Worm (Caenorhabditis elegans) whole organism, L2 larva: ENCODE results near the gene ZK945.7.

Experiments used
- R02D3.7 ChIP-seq: fragments of 150-350 bp; optimal IDR thresholded peaks from 2 replicates; lab custom pipeline; 2014; ENCODE audit warnings: missing biosample characterization, missing genetic modification characterization
- Y55F3AM.14 ChIP-seq: fragments of 200-800 bp; sonication (Bioruptor generic); optimal IDR thresholded peaks from 2 replicates; lab custom pipeline; 2018; ENCODE audit warnings: mild to moderate bottlenecking, missing genetic modification characterization, missing compliant biosample characterization
- ama-1 ChIP-seq: fragments of 150-350 bp; optimal IDR thresholded peaks from 2 replicates; lab custom pipeline; 2018; ENCODE audit warnings: inconsistent platforms
- ceh-82 ChIP-seq: fragments of 150-350 bp; optimal IDR thresholded peaks from 2 replicates; lab custom pipeline; 2014; ENCODE audit warnings: missing biosample characterization, missing genetic modification characterization
- crh-2 ChIP-seq: sonication (generic microtip); optimal IDR thresholded peaks from 2 replicates; lab custom pipeline; 2017; ENCODE audit warnings: missing biosample characterization, missing genetic modification characterization
- dmd-4 ChIP-seq: sonication (generic microtip); optimal IDR thresholded peaks from 2 replicates; lab custom pipeline; 2017; ENCODE audit warnings: missing biosample characterization, missing genetic modification characterization
- egl-27 ChIP-seq: sonication (generic microtip); optimal IDR thresholded peaks from 3 replicates; lab custom pipeline; 2017; ENCODE audit warnings: missing biosample characterization, missing genetic modification reagents, missing genetic modification characterization
- gmeb-1 ChIP-seq: fragments of 150-350 bp; optimal IDR thresholded peaks from 2 replicates; lab custom pipeline; 2014; ENCODE audit warnings: missing biosample characterization, missing genetic modification characterization
- lin-13 ChIP-seq: fragments of 150-350 bp; optimal IDR thresholded peaks from 2 replicates; lab custom pipeline; 2014; ENCODE audit warnings: missing biosample characterization, missing genetic modification reagents, missing genetic modification characterization
- lsy-2 ChIP-seq, 2 experiments: fragments of 150-350 bp in 1 of 2; sonication (generic microtip) in 1 of 2; optimal IDR thresholded peaks; 2 replicates each; lab custom pipeline; 2014 to 2017; ENCODE audit warnings: missing biosample characterization in 2 of 2, missing genetic modification characterization in 2 of 2
- mab-5 ChIP-seq: fragments of 150-350 bp; optimal IDR thresholded peaks from 2 replicates; lab custom pipeline; 2014; ENCODE audit warnings: missing biosample characterization, missing genetic modification characterization
- nhr-12 ChIP-seq: fragments of 150-350 bp; optimal IDR thresholded peaks from 2 replicates; lab custom pipeline; 2014; ENCODE audit warnings: missing biosample characterization, missing genetic modification characterization
- nhr-237 ChIP-seq: fragments of 150-350 bp; optimal IDR thresholded peaks from 2 replicates; lab custom pipeline; 2014; ENCODE audit warnings: missing biosample characterization, missing genetic modification characterization
- nhr-77 ChIP-seq: fragments of 150-350 bp; optimal IDR thresholded peaks from 2 replicates; lab custom pipeline; 2014; ENCODE audit warnings: missing biosample characterization, missing genetic modification characterization
- peb-1 ChIP-seq: fragments of 150-350 bp; optimal IDR thresholded peaks from 2 replicates; lab custom pipeline; 2014; ENCODE audit warnings: missing biosample characterization, missing genetic modification characterization
- skn-1 ChIP-seq: sonication (generic microtip); optimal IDR thresholded peaks from 2 replicates; lab custom pipeline; 2017; ENCODE audit warnings: missing biosample characterization, missing genetic modification characterization
- sma-3 ChIP-seq: sonication (generic microtip); optimal IDR thresholded peaks from 2 replicates; lab custom pipeline; 2016; ENCODE audit warnings: missing genetic modification reagents, missing genetic modification characterization, missing compliant biosample characterization
- snpc-4 ChIP-seq: fragments of 150-350 bp; optimal IDR thresholded peaks from 2 replicates; lab custom pipeline; 2014; ENCODE audit warnings: missing biosample characterization, missing genetic modification characterization
- unc-55 ChIP-seq: fragments of 150-350 bp; sonication (generic microtip); optimal IDR thresholded peaks from 3 replicates; lab custom pipeline; 2014; ENCODE audit warnings: missing biosample characterization, missing genetic modification reagents, missing genetic modification characterization
- unc-62 ChIP-seq: fragments of 150-350 bp; optimal IDR thresholded peaks from 2 replicates; lab custom pipeline; 2014; ENCODE audit warnings: missing biosample characterization, missing genetic modification reagents, missing genetic modification characterization
- ztf-11 ChIP-seq: sonication (generic microtip); optimal IDR thresholded peaks from 2 replicates; lab custom pipeline; 2017; ENCODE audit warnings: missing biosample characterization, missing genetic modification characterization
- ztf-4 ChIP-seq: fragments of 150-350 bp; optimal IDR thresholded peaks from 2 replicates; lab custom pipeline; 2014; ENCODE audit warnings: missing biosample characterization, missing genetic modification characterization

ZK945.7 gene

DNA sequence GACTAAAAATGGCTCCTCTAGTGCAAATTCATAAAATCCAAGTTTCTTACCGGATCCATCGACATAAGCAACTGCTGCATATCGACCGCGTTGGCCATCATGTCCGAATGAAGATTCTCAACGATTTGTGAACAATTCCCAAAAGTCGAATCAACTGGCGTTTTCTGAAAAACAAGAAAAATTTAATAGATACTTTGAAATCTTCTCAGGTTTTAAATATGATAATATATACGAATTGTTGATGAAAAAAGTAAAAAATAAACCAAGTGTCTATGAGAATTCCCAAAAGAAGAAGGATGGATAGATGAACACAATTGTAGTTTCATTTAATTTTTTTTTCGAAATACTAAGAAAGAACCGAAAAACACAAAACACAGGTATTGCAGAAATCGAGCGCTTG lies 40.5 kb downstream of the ZK945.7 start, which contains the start of gene die-1:
Gene die-1, minus strand, starts transcription at position 101 of the 400 bp plus-strand sequence.
- no peak for TF ChIP-seq ztf-11 (tag; lab: Kevin White, UChicago)
- no peak for TF ChIP-seq crh-2
- TF ChIP-seq lin-13 (GFP tag; lab: Kevin White, UChicago) = no peak
- TF ChIP-seq unc-55 = no peak
- TF ChIP-seq Y55F3AM.14 (GFP tag; lab: Kevin White, UChicago) = no peak
- TF ChIP-seq ceh-82 (tag; lab: Kevin White, UChicago) = no peak
- TF ChIP-seq nhr-77 = no peak
- TF ChIP-seq nhr-237 (tag; lab: Kevin White, UChicago) = no peak
- TF ChIP-seq gmeb-1 = no peak
- TF ChIP-seq unc-62 (GFP tag; lab: Kevin White, UChicago) = no peak
- no peak for TF ChIP-seq mab-5 (tag; lab: Kevin White, UChicago)
- TF ChIP-seq ama-1 (lab: Kevin White, UChicago) = no peak

DNA sequence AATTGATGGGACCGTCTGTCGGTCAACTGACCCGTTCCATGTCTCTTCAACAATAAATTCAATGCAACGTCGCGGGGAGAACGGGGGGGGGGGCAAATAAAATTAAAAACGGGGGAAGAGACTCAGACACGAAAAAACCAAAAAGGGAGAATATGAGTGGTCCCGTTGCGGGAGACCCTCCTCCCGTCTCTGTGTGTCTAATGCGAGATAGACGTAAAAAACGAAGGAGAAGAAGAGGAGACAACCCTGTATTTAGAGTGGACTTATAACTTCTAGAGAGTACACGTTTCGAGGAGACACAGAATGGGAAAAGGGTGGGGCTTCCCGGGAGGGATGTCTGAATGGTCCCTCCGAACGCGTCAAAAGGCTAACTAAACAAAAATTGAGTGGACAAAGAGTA lies 42.8 kb downstream of the ZK945.7 start:
- no peak for TF ChIP-seq nhr-12 (tag; lab: Kevin White, UChicago)
- no peak for TF ChIP-seq ztf-4
- no peak for TF ChIP-seq sma-3
- no peak for TF ChIP-seq egl-27 (tag; lab: Kevin White, UChicago)
- no peak for TF ChIP-seq dmd-4 (tag; lab: Kevin White, UChicago)
- no peak for TF ChIP-seq nhr-237 (tag; lab: Kevin White, UChicago)
- TF ChIP-seq R02D3.7 (tag; lab: Kevin White, UChicago) = no peak
- TF ChIP-seq lsy-2 (tag; optimal IDR thresholded peaks at IDR 0.05; lab: Kevin White, UChicago) = no peak
- no peak for TF ChIP-seq ztf-11 (tag; lab: Kevin White, UChicago)
- no peak for TF ChIP-seq ama-1 (lab: Kevin White, UChicago)
- no peak for TF ChIP-seq skn-1 (tag; lab: Kevin White, UChicago)
- no peak for TF ChIP-seq snpc-4 (tag; lab: Kevin White, UChicago)
- TF ChIP-seq crh-2 = no peak
- TF ChIP-seq unc-55 = no peak
- no peak for TF ChIP-seq peb-1

DNA sequence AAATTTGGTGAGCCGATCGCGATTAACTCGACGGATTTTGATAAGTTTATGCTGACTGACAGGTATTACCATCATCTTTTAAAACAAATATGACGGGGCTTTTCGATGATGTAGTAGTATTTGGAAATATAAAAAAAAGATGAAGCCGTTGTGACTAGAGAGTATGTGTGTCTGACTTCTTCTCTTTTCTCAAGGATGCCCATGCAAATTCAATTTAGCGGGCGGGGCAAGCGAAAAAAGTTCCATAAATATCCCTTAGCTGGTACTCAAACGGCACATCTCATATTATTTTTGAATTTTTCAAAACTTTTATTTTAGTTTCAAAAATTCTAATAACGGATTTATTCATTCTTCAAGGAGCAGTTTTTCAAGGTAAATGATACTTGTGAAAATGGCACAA lies 47.8 kb downstream of the ZK945.7 start, which contains the start of gene stg-1:
Gene stg-1, minus strand, starts transcription at position 153 of the 400 bp plus-strand sequence.
- TF ChIP-seq Y55F3AM.14 (GFP tag; lab: Kevin White, UChicago) = no peak
- TF ChIP-seq, all 48 proteins: peak for 0
